Worm (Caenorhabditis elegans) whole organism, L4 larva: ENCODE measurements around the gene C38H2.3.

Experiments used
- attf-4 ChIP-seq: sonication (generic microtip); optimal IDR thresholded peaks from 3 replicates; lab custom pipeline; 2017; ENCODE audit warnings: missing biosample characterization, missing genetic modification characterization
- ceh-82 ChIP-seq: sonication (generic microtip); optimal IDR thresholded peaks from 2 replicates; lab custom pipeline; 2017; ENCODE audit warnings: missing biosample characterization, missing genetic modification characterization
- daf-16 ChIP-seq, 3 experiments: sonication (generic microtip); optimal IDR thresholded peaks; 2 replicates each; lab custom pipeline; 2016 to 2017; ENCODE audit warnings: missing genetic modification characterization in 3 of 3, missing genetic modification reagents in 3 of 3, mild to moderate bottlenecking in 2 of 3, missing compliant biosample characterization in 2 of 3, missing biosample characterization in 1 of 3, moderate library complexity in 1 of 3
- dpl-1 ChIP-seq: fragments of 150-350 bp; optimal IDR thresholded peaks from 2 replicates; lab custom pipeline; 2014; ENCODE audit warnings: missing biosample characterization, missing genetic modification reagents, missing genetic modification characterization
- fos-1 ChIP-seq: fragments of 150-350 bp; optimal IDR thresholded peaks from 2 replicates; lab custom pipeline; 2014; ENCODE audit warnings: missing biosample characterization, missing genetic modification characterization
- gei-8 ChIP-seq: fragments of 200-800 bp; sonication (Bioruptor generic); optimal IDR thresholded peaks from 2 replicates; lab custom pipeline; 2018; ENCODE audit warnings: mild to moderate bottlenecking, missing genetic modification characterization, missing compliant biosample characterization
- jun-1 ChIP-seq: fragments of 150-350 bp; optimal IDR thresholded peaks from 2 replicates; lab custom pipeline; 2014; ENCODE audit warnings: missing biosample characterization, missing genetic modification reagents, missing genetic modification characterization
- mep-1 ChIP-seq: fragments of 150-350 bp; sonication (generic microtip); optimal IDR thresholded peaks from 3 replicates; lab custom pipeline; 2014; ENCODE audit warnings: missing biosample characterization, missing genetic modification characterization
- nhr-11 ChIP-seq: fragments of 150-350 bp; optimal IDR thresholded peaks from 2 replicates; lab custom pipeline; 2014; ENCODE audit warnings: missing biosample characterization, missing genetic modification characterization
- zip-2 ChIP-seq: fragments of 150-350 bp; optimal IDR thresholded peaks from 2 replicates; lab custom pipeline; 2014; ENCODE audit warnings: missing biosample characterization, missing genetic modification characterization
- ztf-11 ChIP-seq: fragments of 150-350 bp; optimal IDR thresholded peaks from 2 replicates; lab custom pipeline; 2014; ENCODE audit warnings: missing biosample characterization, missing genetic modification characterization

ce11 chrIII:10373845-10374244 lies 12.5 kb downstream of the C38H2.3 start:
- TF ChIP-seq daf-16 (GFP tag; optimal IDR thresholded peaks at IDR 0.05; lab: Kevin White, UChicago), result no peak
- TF ChIP-seq daf-16 (tag; optimal IDR thresholded peaks at IDR 0.05; lab: Kevin White, UChicago), result no peak
- no peak for TF ChIP-seq fos-1
- TF ChIP-seq mep-1, result no peak
- TF ChIP-seq nhr-11 (tag; lab: Kevin White, UChicago), result no peak
- no peak for TF ChIP-seq dpl-1 (GFP tag; lab: Kevin White, UChicago)
- no peak for TF ChIP-seq gei-8 (GFP tag; lab: Kevin White, UChicago)
- no peak for TF ChIP-seq ztf-11 (tag; lab: Kevin White, UChicago)
- no peak for TF ChIP-seq attf-4 (tag; lab: Kevin White, UChicago)
- no peak for TF ChIP-seq jun-1 (tag; lab: Kevin White, UChicago)
- no peak for TF ChIP-seq ceh-82 (tag; lab: Kevin White, UChicago)
- TF ChIP-seq zip-2 (tag; lab: Kevin White, UChicago), result no peak
